Fruit fly (Drosophila melanogaster) whole organism, embryonic: ENCODE data around the gene Ctns.

Experiments
- Aef1 ChIP-seq: fragments of 200-800 bp; sonication (Bioruptor generic); IDR thresholded peaks from 3 replicates; pipeline ENCODE4 v1.3.6; 2022; ENCODE audit warnings: missing biosample characterization, missing genetic modification characterization
- Awh ChIP-seq: fragments of 200-800 bp; sonication (Bioruptor generic); IDR thresholded peaks from 2 replicates; pipeline ENCODE4, ENCODE4 v1.3.6; 2022; ENCODE audit warnings: missing biosample characterization, missing genetic modification characterization
- B-H1 ChIP-seq: fragments of 200-800 bp; sonication (Bioruptor generic); IDR thresholded peaks from 3 replicates; pipeline ENCODE4 v1.3.6; 2022; ENCODE audit warnings: missing biosample characterization, missing genetic modification characterization
- BtbVII ChIP-seq: fragments of 200-800 bp; sonication (Bioruptor generic); optimal IDR thresholded peaks from 3 replicates; lab custom pipeline; 2017; ENCODE audit warnings: missing biosample characterization, mild to moderate bottlenecking, missing genetic modification characterization
- CG10959 ChIP-seq: fragments of 200-800 bp; sonication (Bioruptor generic); IDR thresholded peaks from 2 replicates; pipeline ENCODE4 v1.3.6; 2022; ENCODE audit warnings: missing biosample characterization, missing genetic modification characterization
- CG14667 ChIP-seq: fragments of 200-800 bp; sonication (Bioruptor generic); IDR thresholded peaks from 2 replicates; pipeline ENCODE4 v1.3.6; 2022; ENCODE audit warnings: missing biosample characterization, missing genetic modification characterization
- CG17359 ChIP-seq: fragments of 200-800 bp; sonication (Bioruptor generic); optimal IDR thresholded peaks from 3 replicates; lab custom pipeline; 2018; ENCODE audit warnings: missing biosample characterization, mild to moderate bottlenecking, missing genetic modification characterization, moderate library complexity
- CG18764 ChIP-seq: fragments of 200-800 bp; sonication (Bioruptor generic); optimal IDR thresholded peaks from 3 replicates; lab custom pipeline; 2016; ENCODE audit warnings: missing biosample characterization, missing genetic modification characterization
- CG2199 ChIP-seq: fragments of 200-800 bp; sonication (Bioruptor generic); IDR thresholded peaks from 3 replicates; pipeline ENCODE4 v1.3.6; 2022; ENCODE audit warnings: missing biosample characterization, missing genetic modification characterization
- CG32767 ChIP-seq: fragments of 200-800 bp; sonication (Bioruptor generic); IDR thresholded peaks from 2 replicates; pipeline ENCODE4 v1.3.6; 2022; ENCODE audit warnings: missing biosample characterization, missing genetic modification characterization
- CG7987 ChIP-seq: fragments of 200-800 bp; sonication (Bioruptor generic); optimal IDR thresholded peaks from 2 replicates; lab custom pipeline; 2018; ENCODE audit warnings: missing biosample characterization, mild to moderate bottlenecking, missing genetic modification characterization, moderate library complexity
- CkIIα-i1 ChIP-seq: fragments of 200-800 bp; sonication (Bioruptor generic); IDR thresholded peaks from 2 replicates; pipeline ENCODE4 v1.3.6; 2022; ENCODE audit warnings: missing biosample characterization, missing genetic modification characterization
- Dp ChIP-seq: fragments of 200-800 bp; sonication (Bioruptor generic); optimal IDR thresholded peaks from 2 replicates; lab custom pipeline; 2018; ENCODE audit warnings: missing biosample characterization, mild to moderate bottlenecking, missing genetic modification characterization, moderate library complexity
- Eip74EF ChIP-seq, 2 experiments: fragments of 200-800 bp in 1 of 2; fragments of >200 bp in 1 of 2; sonication (Bioruptor generic) in 1 of 2; optimal IDR thresholded peaks; 2 replicates each; lab custom pipeline; 2017 to 2019; ENCODE audit warnings: missing biosample characterization in 2 of 2, missing genetic modification characterization in 2 of 2, mild to moderate bottlenecking in 1 of 2, moderate library complexity in 1 of 2
- Ets97D ChIP-seq: fragments of 200-800 bp; sonication (Bioruptor generic); optimal IDR thresholded peaks from 3 replicates; lab custom pipeline; 2016; ENCODE audit warnings: missing biosample characterization, missing genetic modification characterization
- GATAe ChIP-seq: fragments of 200-800 bp; sonication (Bioruptor generic); conservative IDR thresholded peaks from 2 replicates; pipeline ENCODE4 v1.3.6; 2022; ENCODE audit warnings: missing biosample characterization, missing genetic modification characterization
- Meics ChIP-seq: fragments of 200-800 bp; sonication (Bioruptor generic); optimal IDR thresholded peaks from 2 replicates; lab custom pipeline; 2017; ENCODE audit warnings: missing biosample characterization, mild to moderate bottlenecking, missing genetic modification characterization
- PHDP ChIP-seq: fragments of 200-800 bp; sonication (Bioruptor generic); optimal IDR thresholded peaks from 3 replicates; lab custom pipeline; 2018; ENCODE audit warnings: missing biosample characterization, mild to moderate bottlenecking, missing genetic modification characterization, moderate library complexity
- Rfx ChIP-seq: fragments of 200-800 bp; sonication (Bioruptor generic); IDR thresholded peaks from 2 replicates; pipeline ENCODE4 v1.3.6; 2022; ENCODE audit warnings: missing biosample characterization, missing genetic modification characterization
- Sin3A ChIP-seq: fragments of >200 bp; optimal IDR thresholded peaks from 2 replicates; lab custom pipeline; 2018
- Ssrp ChIP-seq: fragments of 200-800 bp; sonication (Bioruptor generic); optimal IDR thresholded peaks from 2 replicates; lab custom pipeline; 2018; ENCODE audit warnings: missing biosample characterization, mild to moderate bottlenecking, missing genetic modification characterization, moderate library complexity
- Vsx1 ChIP-seq: fragments of 200-800 bp; sonication (Bioruptor generic); optimal IDR thresholded peaks from 2 replicates; lab custom pipeline; 2017; ENCODE audit warnings: missing biosample characterization, mild to moderate bottlenecking, missing genetic modification characterization, missing genetic modification reagents
- Xrp1 ChIP-seq: fragments of 200-800 bp; sonication (Bioruptor generic); IDR thresholded peaks from 2 replicates; pipeline ENCODE4 v1.3.6; 2022; ENCODE audit warnings: missing biosample characterization, missing genetic modification characterization
- bbx ChIP-seq: fragments of 200-800 bp; sonication (Bioruptor generic); IDR thresholded peaks from 2 replicates; pipeline ENCODE4 v1.3.6; 2022; ENCODE audit warnings: missing biosample characterization, missing genetic modification characterization; ENCODE audit not compliant: partially characterized antibody
- bcd ChIP-seq: fragments of 200-800 bp; sonication (Bioruptor generic); optimal IDR thresholded peaks from 2 replicates; lab custom pipeline; 2017; ENCODE audit warnings: missing biosample characterization, mild to moderate bottlenecking, missing genetic modification characterization
- chinmo ChIP-seq: fragments of 200-800 bp; sonication (Bioruptor generic); IDR thresholded peaks from 4 replicates; pipeline ENCODE4 v1.3.6; 2022; ENCODE audit warnings: missing biosample characterization, missing genetic modification characterization; ENCODE audit not compliant: partially characterized antibody
- croc ChIP-seq: fragments of 200-800 bp; sonication (Bioruptor generic); conservative IDR thresholded peaks from 3 replicates; pipeline ENCODE4 v1.3.6; 2022; ENCODE audit warnings: missing biosample characterization, missing genetic modification characterization
- crp ChIP-seq, 2 experiments: fragments of 200-800 bp; sonication (Bioruptor generic); optimal IDR thresholded peaks; 2 replicates in 1 of 2; 3 replicates in 1 of 2; lab custom pipeline; 2017; ENCODE audit warnings: missing biosample characterization in 2 of 2, missing genetic modification characterization in 2 of 2, mild to moderate bottlenecking in 1 of 2, moderate library complexity in 1 of 2
- exex ChIP-seq: fragments of 200-800 bp; sonication (Bioruptor generic); optimal IDR thresholded peaks from 4 replicates; lab custom pipeline; 2018; ENCODE audit warnings: missing biosample characterization, mild to moderate bottlenecking, missing genetic modification characterization, moderate library complexity
- grn ChIP-seq: fragments of 200-800 bp; sonication (Bioruptor generic); optimal IDR thresholded peaks from 3 replicates; lab custom pipeline; 2017; ENCODE audit warnings: missing biosample characterization, missing genetic modification characterization
- lab ChIP-seq: fragments of 200-800 bp; sonication (Bioruptor generic); optimal IDR thresholded peaks from 3 replicates; lab custom pipeline; 2017; ENCODE audit warnings: missing biosample characterization, missing genetic modification characterization, mild to moderate bottlenecking, moderate library complexity, missing genetic modification reagents
- lov ChIP-seq, 2 experiments: fragments of 200-800 bp in 1 of 2; fragments of >200 bp in 1 of 2; sonication (Bioruptor generic) in 1 of 2; IDR thresholded peaks in 1 of 2; optimal IDR thresholded peaks in 1 of 2; 2 replicates in 1 of 2; 3 replicates in 1 of 2; pipeline versions ENCODE4 v1.3.6 to Lab custom; 2017 to 2022; ENCODE audit warnings: missing biosample characterization in 1 of 2, missing genetic modification characterization in 1 of 2
- mld ChIP-seq: fragments of 200-800 bp; sonication (Bioruptor generic); IDR thresholded peaks from 3 replicates; pipeline ENCODE4 v1.3.6; 2022; ENCODE audit warnings: missing biosample characterization, missing genetic modification characterization; ENCODE audit not compliant: partially characterized antibody
- odd ChIP-seq: fragments of 200-800 bp; sonication (Bioruptor generic); optimal IDR thresholded peaks from 2 replicates; lab custom pipeline; 2017; ENCODE audit warnings: missing biosample characterization, mild to moderate bottlenecking, missing genetic modification characterization
- ranshi ChIP-seq: fragments of 200-800 bp; sonication (Bioruptor generic); IDR thresholded peaks from 2 replicates; pipeline ENCODE4 v1.3.6; 2022; ENCODE audit warnings: missing biosample characterization, missing genetic modification characterization
- sens ChIP-seq: fragments of 200-800 bp; sonication (Bioruptor generic); peaks from one replicate; lab custom pipeline; 2016; ENCODE audit warnings: missing biosample characterization, missing genetic modification characterization
- seq ChIP-seq: fragments of 200-800 bp; sonication (Bioruptor generic); IDR thresholded peaks from 2 replicates; pipeline ENCODE4 v1.3.6; 2022; ENCODE audit warnings: missing biosample characterization, missing genetic modification characterization
- sr ChIP-seq: fragments of 200-800 bp; sonication (Bioruptor generic); IDR thresholded peaks from 3 replicates; pipeline ENCODE4 v1.3.6; 2022; ENCODE audit warnings: missing biosample characterization, missing genetic modification characterization
- tap ChIP-seq: fragments of 200-800 bp; optimal IDR thresholded peaks from 3 replicates; lab custom pipeline; 2019; ENCODE audit warnings: missing biosample characterization, mild to moderate bottlenecking, missing genetic modification characterization, moderate library complexity
- wek ChIP-seq: fragments of 200-800 bp; sonication (Bioruptor generic); optimal IDR thresholded peaks from 3 replicates; lab custom pipeline; 2018; ENCODE audit warnings: missing biosample characterization, mild to moderate bottlenecking, missing genetic modification characterization, moderate library complexity
- z ChIP-seq: fragments of 200-800 bp; sonication (Bioruptor generic); IDR thresholded peaks from 3 replicates; pipeline ENCODE4 v1.3.6; 2022; ENCODE audit warnings: missing biosample characterization, missing genetic modification characterization

The Ctns gene

dm6 chr3R:23091586-23092228 lies 32.9 kb upstream of the Ctns start, which contains the start of the genes CG17110 and CG6726 (continued):
- no peak for TF ChIP-seq PHDP (tag; lab: Kevin White, UChicago)
- peak; percentile 54 for TF ChIP-seq Vsx1 (GFP tag; lab: Kevin White, UChicago)
- no peak for TF ChIP-seq Awh
- TF ChIP-seq tap (tag; lab: Kevin White, UChicago), result no peak
- TF ChIP-seq z (GFP tag; lab: Robert Waterston, UW), result no peak
- TF ChIP-seq lab, result peak; percentile 37
- TF ChIP-seq CG32767 (GFP tag; lab: Robert Waterston, UW), result no peak
- TF ChIP-seq Aef1 (GFP tag; lab: Robert Waterston, UW), result no peak
- TF ChIP-seq ranshi, result no peak
- no peak for TF ChIP-seq croc (GFP tag; lab: Robert Waterston, UW)
- no peak for TF ChIP-seq Eip74EF (GFP tag; optimal IDR thresholded peaks at IDR 0.05; lab: Kevin White, UChicago)
- TF ChIP-seq wek, result no peak
- no peak for TF ChIP-seq CG14667 (GFP tag; lab: Robert Waterston, UW)
- no peak for TF ChIP-seq bcd (GFP tag; lab: Kevin White, UChicago)
- TF ChIP-seq sr, result no peak
- TF ChIP-seq CG7987 (GFP tag; lab: Kevin White, UChicago), result no peak
- TF ChIP-seq exex, result peak; percentile 77
- no peak for TF ChIP-seq GATAe (GFP tag; lab: Robert Waterston, UW)
- TF ChIP-seq CG17359 (tag; lab: Kevin White, UChicago), result no peak
- TF ChIP-seq Meics (GFP tag; lab: Kevin White, UChicago), result no peak
- TF ChIP-seq CkIIα-i1 (GFP tag; lab: Robert Waterston, UW), result no peak
- no peak for TF ChIP-seq CG2199 (GFP tag; lab: Robert Waterston, UW)
- 0 out of 4 replicates have a peak, but pooled peaks have one; percentile 20 for TF ChIP-seq chinmo (GFP tag; lab: Robert Waterston, UW)
- no peak for TF ChIP-seq Rfx (GFP tag; lab: Robert Waterston, UW)
- no peak for TF ChIP-seq Xrp1
- TF ChIP-seq BtbVII (GFP tag; lab: Kevin White, UChicago), result no peak
- peak; percentile 3 for TF ChIP-seq grn
- no peak for TF ChIP-seq Ssrp (tag; lab: Kevin White, UChicago)
- no peak for TF ChIP-seq Ets97D
- TF ChIP-seq CG10959, result no peak
- TF ChIP-seq mld (GFP tag; lab: Robert Waterston, UW), result no peak
- TF ChIP-seq Dp, result peak; percentile 50
- no peak for TF ChIP-seq odd (GFP tag; lab: Kevin White, UChicago)
- TF ChIP-seq B-H1, result no peak
- TF ChIP-seq crp (GFP tag; optimal IDR thresholded peaks at IDR 0.05; lab: Kevin White, UChicago), result peak in 1 of 2 experiments; percentile 76
- no peak for TF ChIP-seq Sin3A
- TF ChIP-seq sens (GFP tag; lab: Kevin White, UChicago), result peak; percentile 26
- TF ChIP-seq CG18764 (GFP tag; lab: Kevin White, UChicago), result no peak
- TF ChIP-seq lov (optimal IDR thresholded peaks at IDR 0.05; lab: Kevin White, UChicago), result no peak
- TF ChIP-seq lov (GFP tag; IDR thresholded peaks at IDR 0.05; lab: Robert Waterston, UW), result no peak
- TF ChIP-seq bbx (GFP tag; lab: Robert Waterston, UW), result no peak
- TF ChIP-seq seq (GFP tag; lab: Robert Waterston, UW), result no peak
